Worm (Caenorhabditis elegans) whole organism, midembryonic: Measurements from ENCODE around the gene dpf-2.

Experiments used
- T22C8.4 ChIP-seq: fragments of 200-800 bp; sonication (Bioruptor generic); IDR thresholded peaks from 2 replicates; pipeline ENCODE4 v1.3.6; 2022; ENCODE audit warnings: missing genetic modification characterization, missing compliant biosample characterization
- cog-1 ChIP-seq: sonication (generic microtip); optimal IDR thresholded peaks from 2 replicates; lab custom pipeline; 2016; ENCODE audit warnings: missing genetic modification characterization, missing compliant biosample characterization
- flt-1 ChIP-seq: fragments of 200-800 bp; sonication (Bioruptor generic); IDR thresholded peaks from 2 replicates; pipeline ENCODE4 v1.3.6; 2022; ENCODE audit warnings: missing genetic modification characterization, missing compliant biosample characterization
- klf-2 ChIP-seq: fragments of 200-800 bp; sonication (Bioruptor generic); conservative IDR thresholded peaks from 2 replicates; pipeline ENCODE4 v1.3.6; 2022; ENCODE audit warnings: missing genetic modification reagents, missing genetic modification characterization, missing compliant biosample characterization
- tab-1 ChIP-seq: fragments of 200-800 bp; sonication (Bioruptor generic); IDR thresholded peaks from 2 replicates; pipeline ENCODE4 v1.3.6; 2022; ENCODE audit warnings: missing genetic modification characterization, missing compliant biosample characterization
- ztf-29 ChIP-seq: fragments of 200-800 bp; sonication (Bioruptor generic); IDR thresholded peaks from 2 replicates; pipeline ENCODE4 v1.3.6; 2022; ENCODE audit warnings: missing genetic modification reagents, missing genetic modification characterization, missing compliant biosample characterization

- TF ChIP-seq cog-1 (tag; lab: Kevin White, UChicago) = no peak
- TF ChIP-seq T22C8.4 = no peak
- TF ChIP-seq ztf-29 (GFP tag; lab: Robert Waterston, UW) = no peak
- TF ChIP-seq tab-1 = no peak
- TF ChIP-seq flt-1 (GFP tag; lab: Robert Waterston, UW) = no peak
- TF ChIP-seq klf-2 = no peak
These were observed at the start of gene dpf-2 for ce11 chrX:14831531-14831930.
